Fruit fly (Drosophila melanogaster): ENCODE measurements around the gene CG32591.

DNA sequence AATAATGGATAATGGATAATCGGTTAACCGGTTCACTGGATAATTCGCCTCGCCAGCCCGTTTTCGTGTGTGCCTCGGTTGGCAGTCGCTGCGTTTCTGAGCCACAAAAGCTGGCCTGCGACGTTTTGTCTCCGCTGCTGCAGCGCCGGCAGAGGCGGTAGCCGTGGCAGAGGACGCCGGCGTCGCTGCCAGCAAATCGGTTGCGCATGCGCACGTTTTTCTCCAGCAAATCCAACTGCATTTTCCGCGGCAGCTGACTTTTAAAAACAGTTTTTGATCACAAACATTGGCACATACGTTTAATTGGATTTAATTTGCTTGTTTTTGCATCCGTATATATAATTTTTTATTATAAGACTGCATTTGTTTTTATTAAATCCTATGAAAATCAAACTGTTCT is 32.0 kb downstream of the CG32591 start, which contains the start of gene CG9514:
- TF ChIP-seq Abd-B (GFP tag; optimal IDR thresholded peaks at IDR 0.05) (no peak), Dfd (GFP tag; optimal IDR thresholded peaks at IDR 0.05) (no peak), pan (optimal IDR thresholded peaks at IDR 0.05) (no peak), Hnf4 (GFP tag; optimal IDR thresholded peaks at IDR 0.05) (no peak), h (GFP tag; optimal IDR thresholded peaks at IDR 0.05) (no peak), Myc (optimal IDR thresholded peaks at IDR 0.05) (no peak), sv (GFP tag; optimal IDR thresholded peaks at IDR 0.05) (no peak), psq (GFP tag; optimal IDR thresholded peaks at IDR 0.05) (no peak), OdsH (GFP tag; optimal IDR thresholded peaks at IDR 0.05) (no peak), woc (GFP tag; optimal IDR thresholded peaks at IDR 0.05) (no peak), usp (GFP tag; optimal IDR thresholded peaks at IDR 0.05) (no peak), ey (GFP tag; optimal IDR thresholded peaks at IDR 0.05) (no peak)

All from whole organism, wandering third instar larva.